Fruit fly (Drosophila melanogaster): ENCODE results near the gene CG4080.
A peak's percentile ranks its signal among the peaks of the same experiment; 100 is the strongest.

The CG4080 gene

dm6 chr3L:9370907-9371365 is 28.1 kb downstream of the CG4080 start, which contains the start of gene Fdx1 (continued):
- TF ChIP-seq dati (GFP tag; IDR thresholded peaks at IDR 0.05) = no peak
- no peak for TF ChIP-seq CG5245 (GFP tag; optimal IDR thresholded peaks at IDR 0.05)
- TF ChIP-seq Abd-B (GFP tag; optimal IDR thresholded peaks at IDR 0.05) = no peak
- no peak for TF ChIP-seq CG3065 (GFP tag; optimal IDR thresholded peaks at IDR 0.05)
- TF ChIP-seq H15 (GFP tag; IDR thresholded peaks at IDR 0.05) = 0 out of 3 replicates have a peak, but pooled peaks have one; percentile 41
- no peak for TF ChIP-seq CG18011 (GFP tag; optimal IDR thresholded peaks at IDR 0.05)
- no peak for TF ChIP-seq CG16815 (GFP tag; optimal IDR thresholded peaks at IDR 0.05)
- no peak for TF ChIP-seq CG17612 (GFP tag; IDR thresholded peaks at IDR 0.05)
- TF ChIP-seq CG8388 (GFP tag; optimal IDR thresholded peaks at IDR 0.05) = peak; percentile 40
- TF ChIP-seq Bgb (GFP tag; IDR thresholded peaks at IDR 0.05; ENCODE audit: partially characterized antibody) = peak; percentile 33; the same call in 1 of the 2 replicates
- peak; percentile 38; the same call in 1 of the 2 replicates for TF ChIP-seq HLH3B (GFP tag; IDR thresholded peaks at IDR 0.05)
- no peak for TF ChIP-seq nerfin-2 (GFP tag; IDR thresholded peaks at IDR 0.05; ENCODE audit: partially characterized antibody)
- TF ChIP-seq Fer3 (tag; optimal IDR thresholded peaks at IDR 0.05) = peak; percentile 51
- TF ChIP-seq Sry-δ (GFP tag; optimal IDR thresholded peaks at IDR 0.05) = peak; percentile 70
- TF ChIP-seq chm (GFP tag; IDR thresholded peaks at IDR 0.05) = no peak
- peak; percentile 36 for TF ChIP-seq phol (tag; optimal IDR thresholded peaks at IDR 0.05)
- no peak for TF ChIP-seq luna (GFP tag; optimal IDR thresholded peaks at IDR 0.05)
- no peak for TF ChIP-seq ab (GFP tag; optimal IDR thresholded peaks at IDR 0.05)
- TF ChIP-seq zfh2 (GFP tag; optimal IDR thresholded peaks at IDR 0.05) = peak; percentile 12
- no peak for TF ChIP-seq CG2199 (GFP tag; IDR thresholded peaks at IDR 0.05)
- TF ChIP-seq CG1832 (GFP tag; optimal IDR thresholded peaks at IDR 0.05) = no peak
- TF ChIP-seq CG4707 (GFP tag; optimal IDR thresholded peaks at IDR 0.05) = no peak
- TF ChIP-seq CG8290 (GFP tag; optimal IDR thresholded peaks at IDR 0.05) = peak; percentile 0
- TF ChIP-seq CG8290 (tag; optimal IDR thresholded peaks at IDR 0.05) = no peak
- TF ChIP-seq corto (GFP tag; optimal IDR thresholded peaks at IDR 0.05) = no peak
- no peak for TF ChIP-seq CG12942 (GFP tag; optimal IDR thresholded peaks at IDR 0.05)
- no peak for TF ChIP-seq jigr1 (GFP tag; IDR thresholded peaks at IDR 0.05)
- TF ChIP-seq Ravus (GFP tag; IDR thresholded peaks at IDR 0.05) = no peak
- no peak for TF ChIP-seq CG6813 (GFP tag; optimal IDR thresholded peaks at IDR 0.05)
- TF ChIP-seq Usf (GFP tag; optimal IDR thresholded peaks at IDR 0.05) = no peak
- TF ChIP-seq pfk (GFP tag; optimal IDR thresholded peaks at IDR 0.05) = no peak
- TF ChIP-seq hth (optimal IDR thresholded peaks at IDR 0.05) = no peak
- TF ChIP-seq usp (GFP tag; optimal IDR thresholded peaks at IDR 0.05) = no peak
- TF ChIP-seq CG12659 (GFP tag; optimal IDR thresholded peaks at IDR 0.05) = peak; percentile 27
- peak; percentile 45 for TF ChIP-seq nmo (GFP tag; optimal IDR thresholded peaks at IDR 0.05)
- peak; percentile 68 for TF ChIP-seq Scr (GFP tag; IDR thresholded peaks at IDR 0.05; ENCODE audit: partially characterized antibody)
- no peak for TF ChIP-seq aop (GFP tag; IDR thresholded peaks at IDR 0.05)
- TF ChIP-seq CG15696 (tag; optimal IDR thresholded peaks at IDR 0.05) = no peak
- peak; percentile 70 for TF ChIP-seq MBD-R2 (GFP tag; IDR thresholded peaks at IDR 0.05)
- no peak for TF ChIP-seq chn (GFP tag; optimal IDR thresholded peaks at IDR 0.05)
- no peak for TF ChIP-seq Optix (GFP tag; IDR thresholded peaks at IDR 0.05)
- TF ChIP-seq H2.0 (GFP tag; IDR thresholded peaks at IDR 0.05) = peak; percentile 47; the same call in 1 of the 2 replicates
- no peak for TF ChIP-seq Ets97D (GFP tag; optimal IDR thresholded peaks at IDR 0.05)
- no peak for TF ChIP-seq CG9797 (GFP tag; optimal IDR thresholded peaks at IDR 0.05)
- TF ChIP-seq Ptx1 (GFP tag; IDR thresholded peaks at IDR 0.05) = peak; percentile 60
- TF ChIP-seq ken (GFP tag; IDR thresholded peaks at IDR 0.05) = no peak
- TF ChIP-seq CG12219 (GFP tag; optimal IDR thresholded peaks at IDR 0.05) = no peak
- TF ChIP-seq cwo (GFP tag; optimal IDR thresholded peaks at IDR 0.05) = peak; percentile 4
- no peak for TF ChIP-seq MTF-1 (GFP tag; optimal IDR thresholded peaks at IDR 0.05; ENCODE audit: borderline replicate concordance)
- TF ChIP-seq h (optimal IDR thresholded peaks at IDR 0.05) = no peak
- TF ChIP-seq amos (GFP tag; IDR thresholded peaks at IDR 0.05; ENCODE audit: partially characterized antibody) = no peak; the same call in 1 of the 2 replicates
- TF ChIP-seq Med (GFP tag) = peak; percentile 66

Measured in whole organism, embryonic.